Fruit fly (Drosophila melanogaster) whole organism, embryonic: ENCODE results near the gene Bx42.
A peak's percentile ranks its signal among the peaks of the same experiment; 100 is the strongest.

Experiments
- CG10979 ChIP-seq: fragments of 200-800 bp; sonication (Bioruptor generic); optimal IDR thresholded peaks from 2 replicates; lab custom pipeline; 2018; ENCODE audit warnings: missing biosample characterization, mild to moderate bottlenecking, missing genetic modification characterization, moderate library complexity
- CG11560 ChIP-seq: fragments of 200-800 bp; sonication (Bioruptor generic); IDR thresholded peaks from 3 replicates; pipeline ENCODE4 v1.3.6; 2022; ENCODE audit warnings: missing biosample characterization, missing genetic modification characterization
- CG12769 ChIP-seq: fragments of 200-800 bp; sonication (Bioruptor generic); optimal IDR thresholded peaks from 2 replicates; lab custom pipeline; 2019; ENCODE audit warnings: missing biosample characterization, mild to moderate bottlenecking, missing genetic modification characterization, moderate library complexity
- CG13123 ChIP-seq: fragments of 200-800 bp; sonication (Bioruptor generic); optimal IDR thresholded peaks from 2 replicates; lab custom pipeline; 2016; ENCODE audit warnings: missing biosample characterization, missing genetic modification characterization
- CG13296 ChIP-seq: fragments of 200-800 bp; sonication (Bioruptor generic); optimal IDR thresholded peaks from 3 replicates; lab custom pipeline; 2018; ENCODE audit warnings: missing biosample characterization, mild to moderate bottlenecking, missing genetic modification characterization
- CG14860 ChIP-seq: fragments of 200-800 bp; sonication (Bioruptor generic); IDR thresholded peaks from 3 replicates; pipeline ENCODE4 v1.3.6; 2022; ENCODE audit warnings: missing biosample characterization, missing genetic modification characterization; ENCODE audit not compliant: partially characterized antibody
- CG15011 ChIP-seq: fragments of 200-800 bp; sonication (Bioruptor generic); optimal IDR thresholded peaks from 3 replicates; lab custom pipeline; 2018; ENCODE audit warnings: missing biosample characterization, mild to moderate bottlenecking, missing genetic modification characterization
- CG1603 ChIP-seq: fragments of 200-800 bp; sonication (Bioruptor generic); optimal IDR thresholded peaks from 2 replicates; lab custom pipeline; 2019; ENCODE audit warnings: missing biosample characterization, mild to moderate bottlenecking, missing genetic modification characterization, moderate library complexity
- CG17186 ChIP-seq: fragments of 200-800 bp; sonication (Bioruptor generic); optimal IDR thresholded peaks from 3 replicates; lab custom pipeline; 2017; ENCODE audit warnings: missing biosample characterization, missing genetic modification reagents, missing genetic modification characterization
- CG18599 ChIP-seq: fragments of 200-800 bp; sonication (Bioruptor generic); optimal IDR thresholded peaks from 3 replicates; lab custom pipeline; 2017; ENCODE audit warnings: missing biosample characterization, missing genetic modification characterization, mild to moderate bottlenecking, moderate library complexity, missing genetic modification reagents
- CG2116 ChIP-seq: fragments of 200-800 bp; sonication (Bioruptor generic); optimal IDR thresholded peaks from 3 replicates; lab custom pipeline; 2018; ENCODE audit warnings: missing biosample characterization, mild to moderate bottlenecking, missing genetic modification characterization
- CG2712 ChIP-seq: fragments of 200-800 bp; optimal IDR thresholded peaks from 3 replicates; lab custom pipeline; 2019; ENCODE audit warnings: missing biosample characterization, mild to moderate bottlenecking, missing genetic modification characterization, moderate library complexity
- CG3407 ChIP-seq: fragments of 200-800 bp; sonication (Bioruptor generic); optimal IDR thresholded peaks from 2 replicates; lab custom pipeline; 2018; ENCODE audit warnings: missing biosample characterization, mild to moderate bottlenecking, missing genetic modification characterization
- CG4282 ChIP-seq: fragments of 200-800 bp; sonication (Bioruptor generic); optimal IDR thresholded peaks from 2 replicates; lab custom pipeline; 2016; ENCODE audit warnings: missing biosample characterization, missing genetic modification characterization
- CG4424 ChIP-seq: fragments of 200-800 bp; sonication (Bioruptor generic); optimal IDR thresholded peaks from 3 replicates; lab custom pipeline; 2016; ENCODE audit warnings: missing biosample characterization, missing genetic modification characterization
- CG5180 ChIP-seq: fragments of 200-800 bp; sonication (Bioruptor generic); optimal IDR thresholded peaks from 3 replicates; lab custom pipeline; 2017; ENCODE audit warnings: missing biosample characterization, missing genetic modification characterization, mild to moderate bottlenecking, moderate library complexity, missing genetic modification reagents
- CG6683 ChIP-seq: fragments of 200-800 bp; sonication (Bioruptor generic); optimal IDR thresholded peaks from 2 replicates; lab custom pipeline; 2017; ENCODE audit warnings: missing biosample characterization, mild to moderate bottlenecking, missing genetic modification characterization, missing genetic modification reagents
- CG7963 ChIP-seq: fragments of 200-800 bp; sonication (Bioruptor generic); IDR thresholded peaks from 3 replicates; pipeline ENCODE4 v1.3.6; 2022; ENCODE audit warnings: missing biosample characterization, missing genetic modification characterization; ENCODE audit not compliant: partially characterized antibody
- CG8388 ChIP-seq: fragments of 200-800 bp; sonication (Bioruptor generic); optimal IDR thresholded peaks from 2 replicates; lab custom pipeline; 2019; ENCODE audit warnings: missing biosample characterization, mild to moderate bottlenecking, missing genetic modification characterization, moderate library complexity
- CG9727 ChIP-seq: fragments of 200-800 bp; sonication (Bioruptor generic); optimal IDR thresholded peaks from 3 replicates; lab custom pipeline; 2017; ENCODE audit warnings: missing biosample characterization, mild to moderate bottlenecking, missing genetic modification characterization
- CG9797 ChIP-seq: fragments of 200-800 bp; sonication (Bioruptor generic); optimal IDR thresholded peaks from 3 replicates; lab custom pipeline; 2018; ENCODE audit warnings: missing biosample characterization, mild to moderate bottlenecking, missing genetic modification characterization
- D19A ChIP-seq: fragments of 200-800 bp; optimal IDR thresholded peaks from 3 replicates; lab custom pipeline; 2019; ENCODE audit warnings: missing biosample characterization, mild to moderate bottlenecking, missing genetic modification characterization, moderate library complexity
- Dek ChIP-seq: fragments of 200-800 bp; sonication (Bioruptor generic); optimal IDR thresholded peaks from 3 replicates; lab custom pipeline; 2019; ENCODE audit warnings: missing biosample characterization, mild to moderate bottlenecking, missing genetic modification characterization, moderate library complexity
- Drgx ChIP-seq: fragments of 200-800 bp; sonication (Bioruptor generic); IDR thresholded peaks from 2 replicates; pipeline ENCODE4 v1.3.6; 2022; ENCODE audit warnings: missing biosample characterization, missing genetic modification characterization
- HLH54F ChIP-seq: fragments of 200-800 bp; sonication (Bioruptor generic); optimal IDR thresholded peaks from 3 replicates; lab custom pipeline; 2016; ENCODE audit warnings: missing biosample characterization, missing genetic modification characterization
- HLHmδ ChIP-seq: fragments of 200-800 bp; sonication (Bioruptor generic); optimal IDR thresholded peaks from 2 replicates; lab custom pipeline; 2018; ENCODE audit warnings: missing biosample characterization, mild to moderate bottlenecking, missing genetic modification characterization, moderate library complexity
- NC2β ChIP-seq: fragments of 200-800 bp; sonication (Bioruptor generic); optimal IDR thresholded peaks from 2 replicates; lab custom pipeline; 2016; ENCODE audit warnings: missing biosample characterization, missing genetic modification characterization
- Sin3A ChIP-seq: fragments of >200 bp; optimal IDR thresholded peaks from 2 replicates; lab custom pipeline; 2018
- bigmax ChIP-seq: fragments of 200-800 bp; sonication (Bioruptor generic); optimal IDR thresholded peaks from 2 replicates; lab custom pipeline; 2018; ENCODE audit warnings: missing biosample characterization, mild to moderate bottlenecking, missing genetic modification characterization
- bowl ChIP-seq: fragments of 200-800 bp; sonication (Bioruptor generic); IDR thresholded peaks from 2 replicates; pipeline ENCODE4 v1.3.6; 2022; ENCODE audit warnings: missing biosample characterization, missing genetic modification characterization
- ci ChIP-seq: fragments of 200-800 bp; sonication (Bioruptor generic); IDR thresholded peaks from 3 replicates; pipeline ENCODE4 v1.3.6; 2022; ENCODE audit warnings: missing biosample characterization, missing genetic modification characterization
- esg ChIP-seq: fragments of 200-800 bp; sonication (Bioruptor generic); conservative IDR thresholded peaks from 2 replicates; pipeline ENCODE4 v1.3.6; 2022; ENCODE audit warnings: missing biosample characterization, missing genetic modification characterization
- hth ChIP-seq: fragments of >200 bp; optimal IDR thresholded peaks from 2 replicates; lab custom pipeline; 2017; ENCODE audit warnings: inconsistent platforms
- kay ChIP-seq: fragments of 200-800 bp; sonication (Bioruptor generic); optimal IDR thresholded peaks from 2 replicates; lab custom pipeline; 2016; ENCODE audit warnings: missing biosample characterization, missing genetic modification characterization
- kni ChIP-seq: fragments of 200-800 bp; sonication (Bioruptor generic); optimal IDR thresholded peaks from 3 replicates; lab custom pipeline; 2017; ENCODE audit warnings: mild to moderate bottlenecking, missing biosample characterization, missing genetic modification reagents, missing genetic modification characterization
- lilli ChIP-seq: fragments of 200-800 bp; sonication (Bioruptor generic); optimal IDR thresholded peaks from 3 replicates; lab custom pipeline; 2016; ENCODE audit warnings: missing biosample characterization, missing genetic modification characterization
- onecut ChIP-seq: fragments of 200-800 bp; sonication (Bioruptor generic); IDR thresholded peaks from 2 replicates; pipeline ENCODE4 v1.3.6; 2022; ENCODE audit warnings: missing biosample characterization, missing genetic modification characterization
- pfk ChIP-seq: fragments of 200-800 bp; sonication (Bioruptor generic); optimal IDR thresholded peaks from 2 replicates; lab custom pipeline; 2018; ENCODE audit warnings: missing biosample characterization, mild to moderate bottlenecking, missing genetic modification characterization, moderate library complexity
- pnt ChIP-seq: fragments of 200-800 bp; sonication (Bioruptor generic); optimal IDR thresholded peaks from 3 replicates; lab custom pipeline; 2016; ENCODE audit warnings: missing biosample characterization, missing genetic modification characterization
- ro ChIP-seq: fragments of 200-800 bp; sonication (Bioruptor generic); IDR thresholded peaks from 2 replicates; pipeline ENCODE4 v1.3.6; 2022; ENCODE audit warnings: missing biosample characterization, missing genetic modification characterization
- sc ChIP-seq, 3 experiments: fragments of >200 bp in 2 of 3; fragments of 200-800 bp in 1 of 3; sonication (Bioruptor generic) in 1 of 3; optimal IDR thresholded peaks; 2 replicates in 2 of 3; 3 replicates in 1 of 3; lab custom pipeline; 2017; ENCODE audit warnings: mild to moderate bottlenecking in 1 of 3, missing biosample characterization in 1 of 3, missing genetic modification characterization in 1 of 3, missing genetic modification reagents in 1 of 3
- sens ChIP-seq: fragments of 200-800 bp; sonication (Bioruptor generic); peaks from one replicate; lab custom pipeline; 2016; ENCODE audit warnings: missing biosample characterization, missing genetic modification characterization
- sr ChIP-seq: fragments of 200-800 bp; sonication (Bioruptor generic); IDR thresholded peaks from 3 replicates; pipeline ENCODE4 v1.3.6; 2022; ENCODE audit warnings: missing biosample characterization, missing genetic modification characterization
- stwl ChIP-seq: fragments of 200-800 bp; sonication (Bioruptor generic); optimal IDR thresholded peaks from 3 replicates; lab custom pipeline; 2018; ENCODE audit warnings: missing biosample characterization, mild to moderate bottlenecking, missing genetic modification characterization, moderate library complexity
- vvl ChIP-seq: fragments of 200-800 bp; sonication (Bioruptor generic); IDR thresholded peaks from 2 replicates; pipeline ENCODE4 v1.3.6; 2022; ENCODE audit warnings: missing biosample characterization, missing genetic modification characterization
- zen ChIP-seq: fragments of 200-800 bp; sonication (Bioruptor generic); optimal IDR thresholded peaks from 3 replicates; lab custom pipeline; 2018; ENCODE audit warnings: missing biosample characterization, mild to moderate bottlenecking, missing genetic modification characterization, moderate library complexity
- zen2 ChIP-seq: fragments of 200-800 bp; sonication (Bioruptor generic); IDR thresholded peaks from 3 replicates; pipeline ENCODE4 v1.3.6; 2022; ENCODE audit warnings: missing biosample characterization, missing genetic modification characterization; ENCODE audit not compliant: partially characterized antibody
- zfh2 ChIP-seq: fragments of 200-800 bp; sonication (Bioruptor generic); optimal IDR thresholded peaks from 2 replicates; lab custom pipeline; 2016; ENCODE audit warnings: missing biosample characterization, missing genetic modification characterization

The Bx42 gene

DNA sequence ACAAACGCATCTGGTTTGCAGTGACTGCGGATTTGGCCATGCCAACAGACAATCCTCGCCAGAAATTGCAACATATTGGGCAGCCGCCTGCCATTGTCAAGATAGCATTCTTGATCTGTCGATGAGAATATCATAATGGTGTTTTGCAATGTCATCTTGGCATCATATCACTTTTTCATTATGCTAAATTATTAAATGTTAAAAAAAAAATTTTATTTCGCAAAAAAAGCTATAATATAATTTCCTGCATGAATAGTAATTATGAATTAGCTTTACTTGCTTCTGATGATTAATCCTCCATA, 16.4 kb downstream of the Bx42 start:
- TF ChIP-seq CG1603 (tag; lab: Kevin White, UChicago) (peak; percentile 95), CG9797 (GFP tag; lab: Kevin White, UChicago) (no peak), Drgx (GFP tag; lab: Robert Waterston, UW) (peak; percentile 38; the same call in 1 of the 2 replicates), lilli (peak; percentile 6), bigmax (GFP tag; lab: Kevin White, UChicago) (peak; percentile 62), sens (GFP tag; lab: Kevin White, UChicago) (peak; percentile 68), CG3407 (no peak)

dm6 chrX:9089254-9090056, 16.9 kb downstream of the Bx42 start, which contains the start of gene CCT2:
Gene CCT2, plus strand, starts transcription at chrX:9089513.
- TF ChIP-seq vvl (GFP tag; lab: Robert Waterston, UW) = no peak
- peak; percentile 59 for TF ChIP-seq CG17186
- no peak for TF ChIP-seq CG5180 (GFP tag; lab: Kevin White, UChicago)
- TF ChIP-seq zfh2 (GFP tag; lab: Kevin White, UChicago) = no peak
- TF ChIP-seq CG11560 (tag; lab: Robert Waterston, UW) = peak; percentile 57; the same call in 2 of the 3 replicates
- TF ChIP-seq CG13296 (GFP tag; lab: Kevin White, UChicago) = no peak
- no peak for TF ChIP-seq D19A (tag; lab: Kevin White, UChicago)
- TF ChIP-seq Dek (tag; lab: Kevin White, UChicago) = no peak
- no peak for TF ChIP-seq sc (optimal IDR thresholded peaks at IDR 0.05; lab: Kevin White, UChicago)
- TF ChIP-seq sc (GFP tag; optimal IDR thresholded peaks at IDR 0.05; lab: Kevin White, UChicago) = no peak
- TF ChIP-seq pnt (GFP tag; lab: Kevin White, UChicago) = no peak
- TF ChIP-seq bowl (GFP tag; lab: Robert Waterston, UW) = no peak
- no peak for TF ChIP-seq HLH54F (GFP tag; lab: Kevin White, UChicago)
- peak; percentile 38; the same call in 1 of the 3 replicates for TF ChIP-seq CG7963 (GFP tag; lab: Robert Waterston, UW)
- no peak for TF ChIP-seq CG4282 (GFP tag; lab: Kevin White, UChicago)
- TF ChIP-seq zen (tag; lab: Kevin White, UChicago) = peak; percentile 5
- TF ChIP-seq CG18599 = no peak
- no peak for TF ChIP-seq CG12769 (tag; lab: Kevin White, UChicago)
- TF ChIP-seq CG10979 (tag; lab: Kevin White, UChicago) = no peak
- TF ChIP-seq zen2 (GFP tag; lab: Robert Waterston, UW) = no peak
- TF ChIP-seq kni = no peak
- TF ChIP-seq NC2β (GFP tag; lab: Kevin White, UChicago) = no peak
- TF ChIP-seq sens (GFP tag; lab: Kevin White, UChicago) = peak; percentile 80
- no peak for TF ChIP-seq onecut
- TF ChIP-seq sr (GFP tag; lab: Robert Waterston, UW) = no peak
- peak; percentile 86 for TF ChIP-seq CG2116
- no peak for TF ChIP-seq hth (lab: Kevin White, UChicago)
- TF ChIP-seq pfk = no peak
- peak; percentile 31 for TF ChIP-seq stwl
- no peak for TF ChIP-seq CG4424 (GFP tag; lab: Kevin White, UChicago)
- peak; percentile 26 for TF ChIP-seq Sin3A (lab: Kevin White, UChicago)
- TF ChIP-seq ro (GFP tag; lab: Robert Waterston, UW) = no peak
- TF ChIP-seq CG2712 (tag; lab: Kevin White, UChicago) = peak; percentile 10
- TF ChIP-seq CG14860 (GFP tag; lab: Robert Waterston, UW) = peak; percentile 65; the same call in 2 of the 3 replicates
- TF ChIP-seq CG6683 (GFP tag; lab: Kevin White, UChicago) = no peak
- no peak for TF ChIP-seq CG8388 (GFP tag; lab: Kevin White, UChicago)
- TF ChIP-seq CG9727 (GFP tag; lab: Kevin White, UChicago) = no peak
- TF ChIP-seq CG13123 (GFP tag; lab: Kevin White, UChicago) = no peak
- TF ChIP-seq ci (GFP tag; lab: Robert Waterston, UW) = 0 out of 3 replicates have a peak, but pooled peaks have one; percentile 14
- no peak for TF ChIP-seq HLHmδ
- no peak for TF ChIP-seq esg (GFP tag; lab: Robert Waterston, UW)
- no peak for TF ChIP-seq CG15011 (GFP tag; lab: Kevin White, UChicago)
- peak; percentile 67 for TF ChIP-seq kay
